Worm (Caenorhabditis elegans) whole organism, L4/young adult: Measurements from ENCODE around the gene nlp-68.

Experiments used
- W03F9.2 ChIP-seq: fragments of 150-350 bp; optimal IDR thresholded peaks from 2 replicates; lab custom pipeline; 2014; ENCODE audit warnings: missing biosample characterization, missing genetic modification characterization
- dao-5 ChIP-seq: sonication (generic microtip); optimal IDR thresholded peaks from 2 replicates; lab custom pipeline; 2016; ENCODE audit warnings: missing genotype, missing genetic modification characterization, moderate library complexity, missing compliant biosample characterization
- him-1 ChIP-seq: sonication (generic microtip); optimal IDR thresholded peaks from 2 replicates; lab custom pipeline; 2016; ENCODE audit warnings: missing genotype, missing genetic modification reagents, missing genetic modification characterization, missing compliant biosample characterization

The nlp-68 gene

ce11 chrIII:10538757-10539213 is at the start of gene nlp-68:
Gene nlp-68, minus strand, starts transcription at chrIII:10539163.
- TF ChIP-seq dao-5 (tag; lab: Kevin White, UChicago) (no peak), him-1 (no peak), W03F9.2 (tag; lab: Kevin White, UChicago) (no peak)

ce11 chrIII:10586243-10586642 is 47.3 kb upstream of the nlp-68 start, which contains the start of gene Y45F3A.5:
Gene Y45F3A.5, minus strand, starts transcription at chrIII:10586343.
- no peak for TF ChIP-seq dao-5 (tag; lab: Kevin White, UChicago)
- TF ChIP-seq him-1: no peak
- TF ChIP-seq W03F9.2 (tag; lab: Kevin White, UChicago): no peak

ce11 chrIII:10583483-10583882 is 44.5 kb upstream of the nlp-68 start:
- TF ChIP-seq him-1 (no peak), W03F9.2 (tag; lab: Kevin White, UChicago) (no peak), dao-5 (tag; lab: Kevin White, UChicago) (no peak)

ce11 chrIII:10580206-10580605 is 41.2 kb upstream of the nlp-68 start:
- TF ChIP-seq W03F9.2 (tag; lab: Kevin White, UChicago) (no peak), him-1 (no peak), dao-5 (tag; lab: Kevin White, UChicago) (no peak)

ce11 chrIII:10578873-10579272 is 39.9 kb upstream of the nlp-68 start:
- TF ChIP-seq dao-5 (tag; lab: Kevin White, UChicago) (no peak), him-1 (no peak), W03F9.2 (tag; lab: Kevin White, UChicago) (no peak)

ce11 chrIII:10577782-10578181 is 38.8 kb upstream of the nlp-68 start:
- TF ChIP-seq W03F9.2 (tag; lab: Kevin White, UChicago): no peak
- no peak for TF ChIP-seq him-1
- no peak for TF ChIP-seq dao-5 (tag; lab: Kevin White, UChicago)

- TF ChIP-seq W03F9.2 (tag; lab: Kevin White, UChicago) (no peak), dao-5 (tag; lab: Kevin White, UChicago) (no peak), him-1 (no peak)
Observed at ce11 chrIII:10575320-10575719, 36.4 kb upstream of the nlp-68 start, which contains the start of gene Y45F3A.4. Gene Y45F3A.4, minus strand, starts transcription at chrIII:10575420.

- TF ChIP-seq dao-5 (tag; lab: Kevin White, UChicago) (no peak), him-1 (no peak), W03F9.2 (tag; lab: Kevin White, UChicago) (no peak)
Observed at ce11 chrIII:10569246-10569645, 30.3 kb upstream of the nlp-68 start.

- TF ChIP-seq him-1 (no peak), dao-5 (tag; lab: Kevin White, UChicago) (no peak), W03F9.2 (tag; lab: Kevin White, UChicago) (no peak)
Observed at ce11 chrIII:10565926-10566325, 27.0 kb upstream of the nlp-68 start, which contains the start of gene acdh-11. Gene acdh-11, plus strand, starts transcription at chrIII:10566258.

ce11 chrIII:10562542-10562941 is 23.6 kb upstream of the nlp-68 start:
- TF ChIP-seq dao-5 (tag; lab: Kevin White, UChicago) (no peak), him-1 (no peak), W03F9.2 (tag; lab: Kevin White, UChicago) (no peak)

- TF ChIP-seq W03F9.2 (tag; lab: Kevin White, UChicago) (peak; percentile 25), him-1 (no peak)
Observed at ce11 chrIII:10561904-10562303, 22.9 kb upstream of the nlp-68 start, which contains the start of gene Y45F3A.1. Gene Y45F3A.1, minus strand, starts transcription at chrIII:10561915.

- TF ChIP-seq W03F9.2 (tag; lab: Kevin White, UChicago) (no peak), him-1 (no peak), dao-5 (tag; lab: Kevin White, UChicago) (no peak)
Observed at ce11 chrIII:10560296-10560695, 21.3 kb upstream of the nlp-68 start, which contains the start of gene rab-30. Gene rab-30, plus strand, starts transcription at chrIII:10560596.

ce11 chrIII:10557910-10558309 is 18.9 kb upstream of the nlp-68 start, which contains the start of gene T21C12.4:
Gene T21C12.4, minus strand, starts transcription at chrIII:10558010.
- no peak for TF ChIP-seq W03F9.2 (tag; lab: Kevin White, UChicago)
- no peak for TF ChIP-seq dao-5 (tag; lab: Kevin White, UChicago)
- no peak for TF ChIP-seq him-1

ce11 chrIII:10552929-10553328 is 14.0 kb upstream of the nlp-68 start, which contains the start of gene T21C12.8:
Gene T21C12.8, minus strand, starts transcription at chrIII:10553029.
- no peak for TF ChIP-seq W03F9.2 (tag; lab: Kevin White, UChicago)
- TF ChIP-seq him-1: no peak
- no peak for TF ChIP-seq dao-5 (tag; lab: Kevin White, UChicago)

ce11 chrIII:10537558-10537957 is 1.4 kb downstream of the nlp-68 start:
- TF ChIP-seq W03F9.2 (tag; lab: Kevin White, UChicago) (no peak), dao-5 (tag; lab: Kevin White, UChicago) (no peak), him-1 (no peak)
